Fruit fly (Drosophila melanogaster) whole organism, embryonic: ENCODE data around the gene ATPsyngamma.

ENCODE experiments used
- ATbp ChIP-seq: fragments of 200-800 bp; sonication (Bioruptor generic); optimal IDR thresholded peaks from 2 replicates; lab custom pipeline; 2017; ENCODE audit warnings: missing biosample characterization, mild to moderate bottlenecking, missing genetic modification characterization, missing genetic modification reagents
- Antp ChIP-seq: fragments of 200-800 bp; sonication (Bioruptor generic); optimal IDR thresholded peaks from 3 replicates; lab custom pipeline; 2016; ENCODE audit warnings: missing biosample characterization, missing genetic modification characterization
- BtbVII ChIP-seq: fragments of 200-800 bp; sonication (Bioruptor generic); optimal IDR thresholded peaks from 3 replicates; lab custom pipeline; 2017; ENCODE audit warnings: missing biosample characterization, mild to moderate bottlenecking, missing genetic modification characterization
- CG10267 ChIP-seq: fragments of 200-800 bp; sonication (Bioruptor generic); optimal IDR thresholded peaks from 2 replicates; lab custom pipeline; 2018; ENCODE audit warnings: missing biosample characterization, mild to moderate bottlenecking, missing genetic modification characterization, moderate library complexity
- CG11247 ChIP-seq: fragments of 200-800 bp; sonication (Bioruptor generic); IDR thresholded peaks from 2 replicates; pipeline ENCODE4 v1.3.6; 2022; ENCODE audit warnings: missing biosample characterization, missing genetic modification characterization
- CG12104 ChIP-seq: fragments of 200-800 bp; sonication (Bioruptor generic); optimal IDR thresholded peaks from 3 replicates; lab custom pipeline; 2016; ENCODE audit warnings: missing biosample characterization, missing genetic modification characterization
- CG12769 ChIP-seq: fragments of 200-800 bp; sonication (Bioruptor generic); optimal IDR thresholded peaks from 2 replicates; lab custom pipeline; 2019; ENCODE audit warnings: missing biosample characterization, mild to moderate bottlenecking, missing genetic modification characterization, moderate library complexity
- CG13296 ChIP-seq: fragments of 200-800 bp; sonication (Bioruptor generic); optimal IDR thresholded peaks from 3 replicates; lab custom pipeline; 2018; ENCODE audit warnings: missing biosample characterization, mild to moderate bottlenecking, missing genetic modification characterization
- CG13624 ChIP-seq: fragments of 200-800 bp; sonication (Bioruptor generic); optimal IDR thresholded peaks from 2 replicates; lab custom pipeline; 2016; ENCODE audit warnings: missing biosample characterization, missing genetic modification characterization
- CG13894 ChIP-seq: fragments of 200-800 bp; sonication (Bioruptor generic); optimal IDR thresholded peaks from 3 replicates; lab custom pipeline; 2018; ENCODE audit warnings: missing biosample characterization, mild to moderate bottlenecking, missing genetic modification characterization, moderate library complexity
- CG17385 ChIP-seq: fragments of 200-800 bp; sonication (Bioruptor generic); optimal IDR thresholded peaks from 3 replicates; lab custom pipeline; 2018; ENCODE audit warnings: missing biosample characterization, mild to moderate bottlenecking, missing genetic modification characterization
- CG17912 ChIP-seq: fragments of 200-800 bp; sonication (Bioruptor generic); optimal IDR thresholded peaks from 2 replicates; lab custom pipeline; 2018; ENCODE audit warnings: missing biosample characterization, mild to moderate bottlenecking, missing genetic modification characterization
- CG2875 ChIP-seq: fragments of 200-800 bp; sonication (Bioruptor generic); optimal IDR thresholded peaks from 2 replicates; lab custom pipeline; 2017; ENCODE audit warnings: missing biosample characterization, mild to moderate bottlenecking, missing genetic modification characterization, missing genetic modification reagents
- CG31365 ChIP-seq: fragments of 200-800 bp; sonication (Bioruptor generic); optimal IDR thresholded peaks from 2 replicates; lab custom pipeline; 2018; ENCODE audit warnings: missing biosample characterization, mild to moderate bottlenecking, missing genetic modification characterization
- CG31388 ChIP-seq: fragments of 200-800 bp; sonication (Bioruptor generic); optimal IDR thresholded peaks from 2 replicates; lab custom pipeline; 2016; ENCODE audit warnings: missing biosample characterization, missing genetic modification characterization
- CG6254 ChIP-seq: fragments of 200-800 bp; sonication (Bioruptor generic); optimal IDR thresholded peaks from 3 replicates; lab custom pipeline; 2017; ENCODE audit warnings: mild to moderate bottlenecking, missing biosample characterization, missing genetic modification reagents, missing genetic modification characterization
- CG8765 ChIP-seq: fragments of 200-800 bp; sonication (Bioruptor generic); IDR thresholded peaks from 2 replicates; pipeline ENCODE4 v1.3.6; 2022; ENCODE audit warnings: missing biosample characterization, missing genetic modification characterization
- CG8924 ChIP-seq: fragments of 200-800 bp; optimal IDR thresholded peaks from 3 replicates; lab custom pipeline; 2019; ENCODE audit warnings: missing biosample characterization, mild to moderate bottlenecking, missing genetic modification characterization, moderate library complexity
- Dbx ChIP-seq: fragments of 200-800 bp; sonication (Bioruptor generic); IDR thresholded peaks from 3 replicates; pipeline ENCODE4 v1.3.6; 2022; ENCODE audit warnings: missing biosample characterization, missing genetic modification characterization
- Drgx ChIP-seq: fragments of 200-800 bp; sonication (Bioruptor generic); IDR thresholded peaks from 2 replicates; pipeline ENCODE4 v1.3.6; 2022; ENCODE audit warnings: missing biosample characterization, missing genetic modification characterization
- Ets65A ChIP-seq: fragments of 200-800 bp; sonication (Bioruptor generic); peaks from one replicate; lab custom pipeline; 2016; ENCODE audit warnings: missing biosample characterization, missing genetic modification characterization
- Fer1 ChIP-seq: fragments of 200-800 bp; sonication (Bioruptor generic); optimal IDR thresholded peaks from 2 replicates; lab custom pipeline; 2017; ENCODE audit warnings: missing biosample characterization, mild to moderate bottlenecking, missing genetic modification characterization
- GATAe ChIP-seq: fragments of 200-800 bp; sonication (Bioruptor generic); conservative IDR thresholded peaks from 2 replicates; pipeline ENCODE4 v1.3.6; 2022; ENCODE audit warnings: missing biosample characterization, missing genetic modification characterization
- HHEX ChIP-seq: fragments of 200-800 bp; sonication (Bioruptor generic); optimal IDR thresholded peaks from 3 replicates; lab custom pipeline; 2017; ENCODE audit warnings: missing biosample characterization, mild to moderate bottlenecking, missing genetic modification characterization, missing genetic modification reagents
- HmgD ChIP-seq: fragments of 200-800 bp; sonication (Bioruptor generic); optimal IDR thresholded peaks from 3 replicates; lab custom pipeline; 2016; ENCODE audit warnings: missing biosample characterization, missing genetic modification characterization
- NFAT ChIP-seq: fragments of 200-800 bp; sonication (Bioruptor generic); IDR thresholded peaks from 2 replicates; pipeline ENCODE4 v1.3.6; 2022; ENCODE audit warnings: missing biosample characterization, missing genetic modification characterization
- Ravus ChIP-seq: fragments of 200-800 bp; sonication (Bioruptor generic); IDR thresholded peaks from 2 replicates; pipeline ENCODE4 v1.3.6; 2022; ENCODE audit warnings: missing biosample characterization, missing genetic modification characterization
- Taf1 ChIP-seq: fragments of 200-800 bp; sonication (Bioruptor generic); IDR thresholded peaks from 2 replicates; pipeline ENCODE4 v1.3.6; 2022; ENCODE audit warnings: missing biosample characterization, missing genetic modification characterization
- amos ChIP-seq: fragments of 200-800 bp; sonication (Bioruptor generic); IDR thresholded peaks from 2 replicates; pipeline ENCODE4 v1.3.6; 2022; ENCODE audit warnings: missing biosample characterization, missing genetic modification characterization; ENCODE audit not compliant: partially characterized antibody
- aop ChIP-seq: fragments of 200-800 bp; sonication (Bioruptor generic); IDR thresholded peaks from 2 replicates; pipeline ENCODE4 v1.3.6; 2022; ENCODE audit warnings: missing biosample characterization, missing genetic modification characterization
- bbx ChIP-seq: fragments of 200-800 bp; sonication (Bioruptor generic); IDR thresholded peaks from 2 replicates; pipeline ENCODE4 v1.3.6; 2022; ENCODE audit warnings: missing biosample characterization, missing genetic modification characterization; ENCODE audit not compliant: partially characterized antibody
- bsh ChIP-seq, 2 experiments: fragments of 200-800 bp; sonication (Bioruptor generic); optimal IDR thresholded peaks; 2 replicates each; lab custom pipeline; 2017 to 2018; ENCODE audit warnings: mild to moderate bottlenecking in 2 of 2, missing biosample characterization in 2 of 2, missing genetic modification characterization in 2 of 2, moderate library complexity in 1 of 2
- chm ChIP-seq: fragments of 200-800 bp; sonication (Bioruptor generic); IDR thresholded peaks from 2 replicates; pipeline ENCODE4 v1.3.6; 2022; ENCODE audit warnings: missing biosample characterization, missing genetic modification characterization
- fd64A ChIP-seq: fragments of 200-800 bp; sonication (Bioruptor generic); optimal IDR thresholded peaks from 3 replicates; lab custom pipeline; 2018; ENCODE audit warnings: missing biosample characterization, mild to moderate bottlenecking, missing genetic modification characterization
- ftz-f1 ChIP-seq: fragments of 200-800 bp; sonication (Bioruptor generic); optimal IDR thresholded peaks from 2 replicates; lab custom pipeline; 2016; ENCODE audit warnings: missing biosample characterization, missing genetic modification characterization
- ham ChIP-seq: fragments of 200-800 bp; sonication (Bioruptor generic); IDR thresholded peaks from 2 replicates; pipeline ENCODE4 v1.3.6; 2022; ENCODE audit warnings: missing biosample characterization, missing genetic modification characterization
- ind ChIP-seq: fragments of 200-800 bp; sonication (Bioruptor generic); optimal IDR thresholded peaks from 3 replicates; lab custom pipeline; 2016; ENCODE audit warnings: missing biosample characterization, missing genetic modification characterization
- kah ChIP-seq: fragments of 200-800 bp; sonication (Bioruptor generic); optimal IDR thresholded peaks from 2 replicates; lab custom pipeline; 2018; ENCODE audit warnings: missing biosample characterization, mild to moderate bottlenecking, missing genetic modification characterization
- kay ChIP-seq: fragments of 200-800 bp; sonication (Bioruptor generic); optimal IDR thresholded peaks from 2 replicates; lab custom pipeline; 2016; ENCODE audit warnings: missing biosample characterization, missing genetic modification characterization
- nau ChIP-seq: fragments of 200-800 bp; sonication (Bioruptor generic); optimal IDR thresholded peaks from 3 replicates; lab custom pipeline; 2017; ENCODE audit warnings: missing biosample characterization, mild to moderate bottlenecking, missing genetic modification characterization, missing genetic modification reagents
- oc ChIP-seq: fragments of 200-800 bp; sonication (Bioruptor generic); optimal IDR thresholded peaks from 2 replicates; lab custom pipeline; 2018; ENCODE audit warnings: missing biosample characterization, mild to moderate bottlenecking, missing genetic modification characterization, moderate library complexity
- otp ChIP-seq: fragments of 200-800 bp; sonication (Bioruptor generic); IDR thresholded peaks from 3 replicates; pipeline ENCODE4, ENCODE4 v1.3.6; 2022; ENCODE audit warnings: missing biosample characterization, missing genetic modification characterization
- peb ChIP-seq: fragments of 200-800 bp; sonication (Bioruptor generic); IDR thresholded peaks from 2 replicates; pipeline ENCODE4 v1.3.6; 2022; ENCODE audit warnings: missing biosample characterization, missing genetic modification characterization
- pita ChIP-seq: fragments of 200-800 bp; sonication (Bioruptor generic); optimal IDR thresholded peaks from 2 replicates; lab custom pipeline; 2017; ENCODE audit warnings: missing biosample characterization, mild to moderate bottlenecking, missing genetic modification characterization
- psq ChIP-seq: fragments of 200-800 bp; sonication (Bioruptor generic); optimal IDR thresholded peaks from 2 replicates; lab custom pipeline; 2017; ENCODE audit warnings: missing biosample characterization, missing genetic modification characterization
- tio ChIP-seq: fragments of 200-800 bp; sonication (Bioruptor generic); optimal IDR thresholded peaks from 2 replicates; lab custom pipeline; 2017; ENCODE audit warnings: missing biosample characterization, missing genetic modification characterization, inconsistent platforms
- wdn ChIP-seq: fragments of 200-800 bp; sonication (Bioruptor generic); IDR thresholded peaks from 2 replicates; pipeline ENCODE4 v1.3.6; 2022; ENCODE audit warnings: missing biosample characterization, missing genetic modification characterization
- yki ChIP-seq: fragments of >200 bp; optimal IDR thresholded peaks from 3 replicates; lab custom pipeline; 2018
- z ChIP-seq: fragments of 200-800 bp; sonication (Bioruptor generic); IDR thresholded peaks from 3 replicates; pipeline ENCODE4 v1.3.6; 2022; ENCODE audit warnings: missing biosample characterization, missing genetic modification characterization
- zen2 ChIP-seq: fragments of 200-800 bp; sonication (Bioruptor generic); IDR thresholded peaks from 3 replicates; pipeline ENCODE4 v1.3.6; 2022; ENCODE audit warnings: missing biosample characterization, missing genetic modification characterization; ENCODE audit not compliant: partially characterized antibody

Gene ATPsyngamma

dm6 chr3R:29772795-29773331 is 23.9 kb upstream of the ATPsyngamma start (continued):
- TF ChIP-seq chm (GFP tag; lab: Robert Waterston, UW), result peak; percentile 62; the same call in 1 of the 2 replicates
- TF ChIP-seq CG13296 (GFP tag; lab: Kevin White, UChicago), result peak; percentile 27
- TF ChIP-seq Antp (GFP tag; lab: Kevin White, UChicago), result no peak
- peak; percentile 90 for TF ChIP-seq CG12769
- no peak for TF ChIP-seq ind
- peak; percentile 72 for TF ChIP-seq NFAT (GFP tag; lab: Robert Waterston, UW)
- peak; percentile 52 for TF ChIP-seq Drgx
- no peak for TF ChIP-seq CG10267 (tag; lab: Kevin White, UChicago)
- TF ChIP-seq ftz-f1 (GFP tag; lab: Kevin White, UChicago), result peak; percentile 17
- no peak for TF ChIP-seq CG31388 (GFP tag; lab: Kevin White, UChicago)
- no peak for TF ChIP-seq Ets65A
- TF ChIP-seq ham (GFP tag; lab: Robert Waterston, UW), result peak; percentile 41; the same call in 1 of the 2 replicates
- peak; percentile 76 for TF ChIP-seq kay (GFP tag; lab: Kevin White, UChicago)
- TF ChIP-seq CG8765 (GFP tag; lab: Robert Waterston, UW), result 0 out of 2 replicates have a peak, but pooled peaks have one; percentile 6
- 0 out of 3 replicates have a peak, but pooled peaks have one; percentile 67 for TF ChIP-seq otp (GFP tag; lab: Robert Waterston, UW)
- peak; percentile 52 for TF ChIP-seq kah (GFP tag; lab: Kevin White, UChicago)
- TF ChIP-seq wdn (GFP tag; lab: Robert Waterston, UW), result 0 out of 2 replicates have a peak, but pooled peaks have one; percentile 18
- peak; percentile 55; the same call in 1 of the 3 replicates for TF ChIP-seq Dbx (GFP tag; lab: Robert Waterston, UW)
- TF ChIP-seq GATAe (GFP tag; lab: Robert Waterston, UW), result peak; percentile 38
- TF ChIP-seq CG12104 (GFP tag; lab: Kevin White, UChicago), result no peak
- TF ChIP-seq CG13624 (GFP tag; lab: Kevin White, UChicago), result peak; percentile 21
- TF ChIP-seq CG17385 (GFP tag; lab: Kevin White, UChicago), result peak; percentile 23
- TF ChIP-seq bsh (GFP tag; optimal IDR thresholded peaks at IDR 0.05; lab: Kevin White, UChicago), result peak in 1 of 2 experiments; percentile 40
- peak; percentile 61 for TF ChIP-seq oc (tag; lab: Kevin White, UChicago)
- no peak for TF ChIP-seq pita (GFP tag; lab: Kevin White, UChicago)
- TF ChIP-seq amos (GFP tag; lab: Robert Waterston, UW), result peak; percentile 29; the same call in 1 of the 2 replicates
- no peak for TF ChIP-seq Ravus
- TF ChIP-seq aop (GFP tag; lab: Robert Waterston, UW), result no peak
- peak; percentile 64 for TF ChIP-seq Fer1
- peak; percentile 60; the same call in 2 of the 3 replicates for TF ChIP-seq zen2
- TF ChIP-seq psq (GFP tag; lab: Kevin White, UChicago), result peak; percentile 76
- peak; percentile 46 for TF ChIP-seq HmgD
- peak; percentile 35 for TF ChIP-seq nau (GFP tag; lab: Kevin White, UChicago)
- no peak for TF ChIP-seq CG2875 (GFP tag; lab: Kevin White, UChicago)
- TF ChIP-seq CG13894 (tag; lab: Kevin White, UChicago), result peak; percentile 55
- TF ChIP-seq BtbVII (GFP tag; lab: Kevin White, UChicago), result peak; percentile 62
- peak; percentile 15 for TF ChIP-seq CG8924
- TF ChIP-seq ATbp (GFP tag; lab: Kevin White, UChicago), result peak; percentile 10
- no peak for TF ChIP-seq CG31365 (tag; lab: Kevin White, UChicago)
- TF ChIP-seq HHEX (GFP tag; lab: Kevin White, UChicago), result peak; percentile 57
- peak; percentile 24 for TF ChIP-seq fd64A (GFP tag; lab: Kevin White, UChicago)
- TF ChIP-seq CG11247 (GFP tag; lab: Robert Waterston, UW), result 0 out of 2 replicates have a peak, but pooled peaks have one; percentile 11
- TF ChIP-seq CG17912, result peak; percentile 36
- TF ChIP-seq z (GFP tag; lab: Robert Waterston, UW), result peak; percentile 93
- TF ChIP-seq Taf1, result peak; percentile 22; the same call in 1 of the 2 replicates
- TF ChIP-seq tio (GFP tag; lab: Kevin White, UChicago), result no peak
- TF ChIP-seq bbx (GFP tag; lab: Robert Waterston, UW), result peak; percentile 60; the same call in 1 of the 2 replicates
- peak; percentile 23 for TF ChIP-seq CG6254 (GFP tag; lab: Kevin White, UChicago)
- peak; percentile 83 for TF ChIP-seq yki (lab: Kevin White, UChicago)
- peak; percentile 20; the same call in 1 of the 2 replicates for TF ChIP-seq peb (GFP tag; lab: Robert Waterston, UW)
